Fruit fly (Drosophila melanogaster): Measurements from ENCODE around the gene side-VII.

Gene side-VII

DNA sequence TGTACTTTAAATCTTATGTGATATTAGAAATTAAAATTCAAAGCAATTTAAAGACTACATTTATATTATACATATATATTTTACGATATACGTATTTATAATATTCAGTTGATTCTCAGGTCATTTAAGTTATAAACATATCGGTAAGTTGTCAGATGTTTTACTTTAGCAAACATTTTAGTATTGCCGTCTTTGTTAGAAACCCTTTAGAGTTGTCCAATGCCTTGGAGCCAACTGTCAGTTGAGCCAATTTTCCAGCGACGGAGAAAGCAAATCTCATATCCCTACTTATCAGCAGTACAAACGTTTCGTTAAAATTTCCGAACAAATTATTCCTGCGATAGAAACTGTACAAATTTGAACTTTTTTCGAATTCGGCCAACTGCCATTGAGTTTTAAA is 35.0 kb upstream of the side-VII start, which contains the start of gene topi:
topi (plus strand) TSS at position 301 of the 400 bp plus-strand sequence.
- TF ChIP-seq toe (GFP tag; optimal IDR thresholded peaks at IDR 0.05): no peak
- TF ChIP-seq Hr96 (GFP tag; optimal IDR thresholded peaks at IDR 0.05): no peak
- no peak for TF ChIP-seq bab1 (GFP tag; optimal IDR thresholded peaks at IDR 0.05)
- TF ChIP-seq CG7101 (tag; optimal IDR thresholded peaks at IDR 0.05): no peak
- TF ChIP-seq cic (GFP tag; optimal IDR thresholded peaks at IDR 0.05): no peak
- TF ChIP-seq CG14711 (tag; optimal IDR thresholded peaks at IDR 0.05): no peak
- TF ChIP-seq tj (GFP tag; optimal IDR thresholded peaks at IDR 0.05): no peak
- TF ChIP-seq pad (GFP tag; optimal IDR thresholded peaks at IDR 0.05): no peak
- no peak for TF ChIP-seq Clk (GFP tag; optimal IDR thresholded peaks at IDR 0.05)

DNA sequence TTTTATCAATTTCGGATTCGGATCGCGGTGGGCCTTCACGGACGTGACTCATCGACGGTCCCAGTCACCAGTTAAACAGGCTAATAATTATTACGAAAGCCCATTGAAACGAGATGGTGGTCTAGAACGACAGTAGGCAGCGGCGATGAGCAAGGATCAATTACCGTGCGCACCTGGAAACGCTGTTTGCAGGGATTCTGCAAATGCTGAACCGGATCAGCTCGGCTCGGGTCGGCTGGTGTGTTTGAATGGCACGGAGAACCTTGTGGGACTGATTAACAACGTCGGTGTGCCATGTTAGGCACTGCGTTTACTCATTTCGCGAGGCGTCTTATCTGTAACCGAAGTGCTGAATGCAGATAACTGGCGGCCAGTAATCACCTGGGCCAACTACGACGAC is 34.4 kb upstream of the side-VII start, which contains the start of gene Whamy:
Whamy (minus strand) TSS at position 273 of the 400 bp plus-strand sequence.
- TF ChIP-seq cic (GFP tag; optimal IDR thresholded peaks at IDR 0.05): peak; percentile 92
- TF ChIP-seq CG11617 (GFP tag; optimal IDR thresholded peaks at IDR 0.05): no peak
- no peak for TF ChIP-seq cnc (optimal IDR thresholded peaks at IDR 0.05)
- TF ChIP-seq Crg-1 (GFP tag; optimal IDR thresholded peaks at IDR 0.05): no peak
- TF ChIP-seq CG14711 (tag; optimal IDR thresholded peaks at IDR 0.05): no peak
- no peak for TF ChIP-seq bab1 (GFP tag; optimal IDR thresholded peaks at IDR 0.05)
- TF ChIP-seq CG12768 (GFP tag; optimal IDR thresholded peaks at IDR 0.05): peak; percentile 5
- TF ChIP-seq CG33017 (tag; optimal IDR thresholded peaks at IDR 0.05): peak; percentile 12
- no peak for TF ChIP-seq kay (GFP tag; ENCODE audit: borderline replicate concordance)
- no peak for TF ChIP-seq Clk (GFP tag; optimal IDR thresholded peaks at IDR 0.05)
- TF ChIP-seq toe (GFP tag; optimal IDR thresholded peaks at IDR 0.05): no peak
- no peak for TF ChIP-seq CG1620 (GFP tag; optimal IDR thresholded peaks at IDR 0.05)
- no peak for TF ChIP-seq CG7045 (GFP tag; optimal IDR thresholded peaks at IDR 0.05)
- TF ChIP-seq pad (GFP tag; optimal IDR thresholded peaks at IDR 0.05): no peak
- TF ChIP-seq ovo (GFP tag; optimal IDR thresholded peaks at IDR 0.05): no peak
- TF ChIP-seq CG5204 (GFP tag; optimal IDR thresholded peaks at IDR 0.05): no peak
- no peak for TF ChIP-seq Hr96 (GFP tag; optimal IDR thresholded peaks at IDR 0.05)
- TF ChIP-seq tj (GFP tag; optimal IDR thresholded peaks at IDR 0.05): no peak
- peak; percentile 36 for TF ChIP-seq Mnt (GFP tag; optimal IDR thresholded peaks at IDR 0.05)
- TF ChIP-seq CG7101 (tag; optimal IDR thresholded peaks at IDR 0.05): no peak

dm6 chr3R:9771519-9771972 is 31.8 kb upstream of the side-VII start, which contains the start of gene CG9471:
CG9471 (minus strand) TSS chr3R:9771542.
- TF ChIP-seq Clk (GFP tag; optimal IDR thresholded peaks at IDR 0.05) (peak; percentile 91), CG1620 (GFP tag; optimal IDR thresholded peaks at IDR 0.05) (peak; percentile 95), CG7045 (GFP tag; optimal IDR thresholded peaks at IDR 0.05) (peak; percentile 94), CG33017 (tag; optimal IDR thresholded peaks at IDR 0.05) (peak; percentile 98), kay (GFP tag; ENCODE audit: borderline replicate concordance) (no peak), Mnt (GFP tag; optimal IDR thresholded peaks at IDR 0.05) (peak; percentile 92), CG5204 (GFP tag; optimal IDR thresholded peaks at IDR 0.05) (peak; percentile 97), toe (GFP tag; optimal IDR thresholded peaks at IDR 0.05) (peak; percentile 96), bab1 (GFP tag; optimal IDR thresholded peaks at IDR 0.05) (peak; percentile 98), cic (GFP tag; optimal IDR thresholded peaks at IDR 0.05) (peak; percentile 94), Crg-1 (GFP tag; optimal IDR thresholded peaks at IDR 0.05) (peak; percentile 88), tj (GFP tag; optimal IDR thresholded peaks at IDR 0.05) (peak; percentile 78), pad (GFP tag; optimal IDR thresholded peaks at IDR 0.05) (peak; percentile 84), CG14711 (tag; optimal IDR thresholded peaks at IDR 0.05) (peak; percentile 92), CG11617 (GFP tag; optimal IDR thresholded peaks at IDR 0.05) (peak; percentile 96), CG12768 (GFP tag; optimal IDR thresholded peaks at IDR 0.05) (peak; percentile 97), Hr96 (GFP tag; optimal IDR thresholded peaks at IDR 0.05) (peak; percentile 95), ovo (GFP tag; optimal IDR thresholded peaks at IDR 0.05) (peak; percentile 88), CG7101 (tag; optimal IDR thresholded peaks at IDR 0.05) (peak; percentile 97), cnc (optimal IDR thresholded peaks at IDR 0.05) (no peak)

dm6 chr3R:9770127-9770526 is 30.3 kb upstream of the side-VII start:
- TF ChIP-seq ovo (GFP tag; optimal IDR thresholded peaks at IDR 0.05) (no peak), CG5204 (GFP tag; optimal IDR thresholded peaks at IDR 0.05) (no peak), Clk (GFP tag; optimal IDR thresholded peaks at IDR 0.05) (no peak), CG33017 (tag; optimal IDR thresholded peaks at IDR 0.05) (no peak), Mnt (GFP tag; optimal IDR thresholded peaks at IDR 0.05) (no peak), kay (GFP tag; ENCODE audit: borderline replicate concordance) (no peak), CG12768 (GFP tag; optimal IDR thresholded peaks at IDR 0.05) (no peak)

DNA sequence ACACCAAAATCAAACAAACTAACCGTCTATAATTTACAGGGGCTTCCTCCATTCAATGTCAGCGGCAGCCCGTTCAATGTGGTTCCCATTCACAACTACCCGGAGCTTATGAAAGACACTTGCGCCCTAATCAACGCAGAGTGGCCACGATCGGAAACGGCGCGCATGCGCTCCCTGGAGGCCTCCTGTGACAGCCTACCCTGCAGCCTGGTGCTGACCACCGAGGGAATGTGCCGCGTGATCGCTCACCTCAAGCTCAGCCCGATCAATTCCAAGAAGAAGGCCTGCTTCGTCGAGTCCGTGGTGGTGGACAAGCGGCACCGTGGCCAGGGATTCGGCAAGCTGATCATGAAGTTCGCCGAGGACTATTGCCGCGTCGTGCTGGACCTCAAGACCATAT is 29.1 kb upstream of the side-VII start, which contains the start of gene MED6:
MED6 (minus strand) TSS at position 101 of the 400 bp plus-strand sequence.
- no peak for TF ChIP-seq CG12768 (GFP tag; optimal IDR thresholded peaks at IDR 0.05)
- no peak for TF ChIP-seq CG33017 (tag; optimal IDR thresholded peaks at IDR 0.05)
- TF ChIP-seq Mnt (GFP tag; optimal IDR thresholded peaks at IDR 0.05): no peak
- TF ChIP-seq CG1620 (GFP tag; optimal IDR thresholded peaks at IDR 0.05): no peak
- no peak for TF ChIP-seq bab1 (GFP tag; optimal IDR thresholded peaks at IDR 0.05)
- no peak for TF ChIP-seq CG5204 (GFP tag; optimal IDR thresholded peaks at IDR 0.05)
- no peak for TF ChIP-seq Hr96 (GFP tag; optimal IDR thresholded peaks at IDR 0.05)
- no peak for TF ChIP-seq kay (GFP tag; ENCODE audit: borderline replicate concordance)
